Worm (Caenorhabditis elegans) whole organism, L1 larva: ENCODE results near the gene K05F6.4.
"Not testable (repeated sequence)": the region's sequence is repeated elsewhere in the genome, so short reads cannot be mapped to it uniquely, and the experiment has no call there.

ENCODE experiments used
- C34B4.2 ChIP-seq: sonication (generic microtip); optimal IDR thresholded peaks from 2 replicates; lab custom pipeline; 2017; ENCODE audit warnings: mild to moderate bottlenecking, missing genetic modification characterization, missing compliant biosample characterization
- F16B12.6 ChIP-seq: fragments of 150-350 bp; optimal IDR thresholded peaks from 2 replicates; lab custom pipeline; 2014; ENCODE audit warnings: missing biosample characterization, missing genetic modification characterization
- Y116A8C.19 ChIP-seq: sonication (generic microtip); optimal IDR thresholded peaks from 2 replicates; lab custom pipeline; 2016; ENCODE audit warnings: missing compliant biosample characterization, missing genetic modification characterization, borderline replicate concordance
- ceh-88 ChIP-seq: fragments of 200-800 bp; sonication (Bioruptor generic); IDR thresholded peaks from 2 replicates; pipeline ENCODE4 v1.3.6; 2022; ENCODE audit warnings: missing genetic modification characterization, missing compliant biosample characterization
- dsc-1 ChIP-seq: sonication (generic microtip); optimal IDR thresholded peaks from 2 replicates; lab custom pipeline; 2016; ENCODE audit warnings: mild to moderate bottlenecking, missing genetic modification characterization, missing compliant biosample characterization
- efl-1 ChIP-seq, 4 experiments: fragments of 150-350 bp; optimal IDR thresholded peaks in 3 of 4; peaks in 1 of 4; 1 replicate in 1 of 4; 2 replicates in 3 of 4; lab custom pipeline; 2014; ENCODE audit warnings: missing biosample characterization in 2 of 4, missing genetic modification characterization in 2 of 4, missing genetic modification reagents in 2 of 4
- efl-3 ChIP-seq: fragments of 200-800 bp; sonication (Bioruptor generic); optimal IDR thresholded peaks from 2 replicates; lab custom pipeline; 2018; ENCODE audit warnings: mild to moderate bottlenecking, missing genetic modification characterization, missing compliant biosample characterization
- egl-27 ChIP-seq, 2 experiments: fragments of 150-350 bp in 1 of 2; sonication (generic microtip); optimal IDR thresholded peaks; 3 replicates each; lab custom pipeline; 2017 to 2018; ENCODE audit warnings: missing biosample characterization in 2 of 2, missing genetic modification characterization in 2 of 2, missing genetic modification reagents in 2 of 2
- elt-3 ChIP-seq, 6 experiments: fragments of 150-350 bp in 1 of 6; sonication (generic microtip); optimal IDR thresholded peaks; 2 replicates each; lab custom pipeline; 2017 to 2018; ENCODE audit warnings: missing biosample characterization in 6 of 6, missing genetic modification characterization in 6 of 6, inconsistent platforms in 1 of 6
- ets-5 ChIP-seq: fragments of 200-800 bp; sonication (Bioruptor generic); IDR thresholded peaks from 2 replicates; pipeline ENCODE4 v1.3.6; 2022; ENCODE audit warnings: missing genetic modification characterization, missing compliant biosample characterization
- fkh-10 ChIP-seq: sonication (generic microtip); optimal IDR thresholded peaks from 2 replicates; lab custom pipeline; 2017; ENCODE audit warnings: missing biosample characterization, missing genetic modification reagents, missing genetic modification characterization
- hlh-17 ChIP-seq: fragments of 200-800 bp; sonication (Bioruptor generic); optimal IDR thresholded peaks from 2 replicates; lab custom pipeline; 2018; ENCODE audit warnings: missing genetic modification characterization, mild to moderate bottlenecking, missing compliant biosample characterization, moderate library complexity, borderline replicate concordance
- hpl-2 ChIP-seq: fragments of 150-350 bp; optimal IDR thresholded peaks from 2 replicates; lab custom pipeline; 2014; ENCODE audit warnings: missing biosample characterization, missing genetic modification reagents, missing genetic modification characterization
- irx-1 ChIP-seq: sonication (generic microtip); optimal IDR thresholded peaks from 2 replicates; lab custom pipeline; 2016; ENCODE audit warnings: missing genetic modification characterization, missing compliant biosample characterization
- lin-13 ChIP-seq: fragments of 150-350 bp; optimal IDR thresholded peaks from 2 replicates; lab custom pipeline; 2014; ENCODE audit warnings: missing biosample characterization, missing genetic modification reagents, missing genetic modification characterization
- lin-15B ChIP-seq: fragments of 150-350 bp; sonication (generic microtip); optimal IDR thresholded peaks from 3 replicates; lab custom pipeline; 2014; ENCODE audit warnings: missing biosample characterization, missing genetic modification characterization
- mab-9 ChIP-seq: fragments of 200-800 bp; sonication (Bioruptor generic); IDR thresholded peaks from 2 replicates; pipeline ENCODE4 v1.3.6; 2022; ENCODE audit warnings: missing genetic modification reagents, missing genetic modification characterization, missing compliant biosample characterization
- mdl-1 ChIP-seq, 2 experiments: fragments of 150-350 bp; optimal IDR thresholded peaks; 2 replicates each; lab custom pipeline; 2014 to 2017; ENCODE audit warnings: missing biosample characterization in 2 of 2, missing genetic modification characterization in 2 of 2, inconsistent platforms in 1 of 2
- mef-2 ChIP-seq: fragments of 150-350 bp; optimal IDR thresholded peaks from 2 replicates; lab custom pipeline; 2014; ENCODE audit warnings: missing biosample characterization, missing genetic modification characterization
- mep-1 ChIP-seq: fragments of 150-350 bp; optimal IDR thresholded peaks from 2 replicates; lab custom pipeline; 2014; ENCODE audit warnings: missing biosample characterization, missing genetic modification characterization
- nhr-19 ChIP-seq: fragments of 200-800 bp; sonication (Bioruptor generic); conservative IDR thresholded peaks from 2 replicates; pipeline ENCODE4 v1.3.6; 2022; ENCODE audit warnings: missing genetic modification characterization, missing compliant biosample characterization
- nhr-20 ChIP-seq: sonication (generic microtip); optimal IDR thresholded peaks from 2 replicates; lab custom pipeline; 2016; ENCODE audit warnings: mild to moderate bottlenecking, missing genetic modification characterization, missing compliant biosample characterization
- nhr-28 ChIP-seq: fragments of 150-350 bp; optimal IDR thresholded peaks from 2 replicates; lab custom pipeline; 2014; ENCODE audit warnings: missing biosample characterization, missing genetic modification characterization
- nhr-77 ChIP-seq: fragments of 150-350 bp; optimal IDR thresholded peaks from 2 replicates; lab custom pipeline; 2014; ENCODE audit warnings: missing biosample characterization, missing genetic modification characterization
- nhr-84 ChIP-seq: sonication (generic microtip); optimal IDR thresholded peaks from 2 replicates; lab custom pipeline; 2017; ENCODE audit warnings: missing biosample characterization, missing genetic modification characterization
- nhr-85 ChIP-seq: sonication (generic microtip); peaks from one replicate; lab custom pipeline; 2016; ENCODE audit warnings: missing genetic modification characterization, inconsistent platforms, missing compliant biosample characterization
- nhr-90 ChIP-seq: sonication (generic microtip); optimal IDR thresholded peaks from 2 replicates; lab custom pipeline; 2016; ENCODE audit warnings: mild to moderate bottlenecking, missing genetic modification characterization, missing compliant biosample characterization; ENCODE audit not compliant: poor library complexity
- rnt-1 ChIP-seq: sonication (generic microtip); optimal IDR thresholded peaks from 2 replicates; lab custom pipeline; 2016; ENCODE audit warnings: mild to moderate bottlenecking, missing genetic modification characterization, moderate library complexity, missing compliant biosample characterization
- snpc-4 ChIP-seq: fragments of 150-350 bp; optimal IDR thresholded peaks from 2 replicates; lab custom pipeline; 2014; ENCODE audit warnings: missing biosample characterization, missing genetic modification characterization
- unc-30 ChIP-seq: sonication (generic microtip); optimal IDR thresholded peaks from 2 replicates; lab custom pipeline; 2017; ENCODE audit warnings: missing biosample characterization, missing genetic modification characterization
- unc-86 ChIP-seq: sonication (generic microtip); optimal IDR thresholded peaks from 2 replicates; lab custom pipeline; 2016; ENCODE audit warnings: missing genetic modification characterization, missing compliant biosample characterization
- unc-98 ChIP-seq: fragments of 200-800 bp; sonication (Bioruptor generic); IDR thresholded peaks from 2 replicates; pipeline ENCODE4 v1.3.6; 2022; ENCODE audit warnings: missing genetic modification characterization, missing compliant biosample characterization
- zag-1 ChIP-seq: fragments of 150-350 bp; optimal IDR thresholded peaks from 2 replicates; lab custom pipeline; 2014; ENCODE audit warnings: missing biosample characterization, missing genetic modification characterization
- zip-4 ChIP-seq: fragments of 200-800 bp; sonication (Bioruptor generic); optimal IDR thresholded peaks from 2 replicates; lab custom pipeline; 2018; ENCODE audit warnings: mild to moderate bottlenecking, missing genetic modification characterization, moderate library complexity, missing compliant biosample characterization
- ztf-11 ChIP-seq, 2 experiments: sonication (generic microtip); optimal IDR thresholded peaks; 2 replicates each; lab custom pipeline; 2016 to 2017; ENCODE audit warnings: missing genetic modification characterization in 2 of 2, missing biosample characterization in 1 of 2, missing compliant biosample characterization in 1 of 2

Gene K05F6.4

ce11 chrII:1550501-1550900, 7.2 kb downstream of the K05F6.4 start, which contains the start of the genes fbxb-52 and fbxb-51:
Gene fbxb-52 (minus strand): TSS chrII:1550601.
Gene fbxb-51 (plus strand): TSS chrII:1550712.
- TF ChIP-seq lin-13 (GFP tag; lab: Kevin White, UChicago) (no peak), zip-4 (no peak), mab-9 (no peak), nhr-19 (GFP tag; lab: Robert Waterston, UW) (no peak), nhr-85 (tag; lab: Kevin White, UChicago) (no peak), nhr-84 (no peak), mef-2 (no peak), hlh-17 (GFP tag; lab: Kevin White, UChicago) (no peak), fkh-10 (GFP tag; lab: Kevin White, UChicago) (no peak), unc-86 (no peak), ets-5 (GFP tag; lab: Robert Waterston, UW) (no peak), snpc-4 (no peak), hpl-2 (no peak), unc-98 (GFP tag; lab: Robert Waterston, UW) (no peak), nhr-20 (tag; lab: Kevin White, UChicago) (no peak), rnt-1 (tag; lab: Kevin White, UChicago) (no peak), F16B12.6 (tag; lab: Kevin White, UChicago) (no peak), mdl-1 (tag; optimal IDR thresholded peaks at IDR 0.05; lab: Kevin White, UChicago) (no peak), egl-27 (tag; optimal IDR thresholded peaks at IDR 0.05; lab: Kevin White, UChicago) (no peak)
- TF ChIP-seq, all 84 proteins: peak for 0

ce11 chrII:1556217-1556616, 12.9 kb downstream of the K05F6.4 start, which contains the start of the genes fbxb-54 and fbxb-50:
Gene fbxb-54 (minus strand): TSS chrII:1556317.
Gene fbxb-50 (plus strand): TSS chrII:1556443.
- not testable (repeated sequence) for TF ChIP-seq efl-3 (GFP tag; lab: Kevin White, UChicago); irx-1 (tag; lab: Kevin White, UChicago); nhr-28 (tag; lab: Kevin White, UChicago)

- TF ChIP-seq nhr-77 (tag; lab: Kevin White, UChicago) (no peak), rnt-1 (tag; lab: Kevin White, UChicago) (no peak), efl-1 (optimal IDR thresholded peaks at IDR 0.05; lab: Kevin White, UChicago) (no peak), efl-1 (GFP tag; optimal IDR thresholded peaks at IDR 0.05 in 1 of 2; lab: Kevin White, UChicago) (peak in 1 of 2 experiments; percentile 91), irx-1 (tag; lab: Kevin White, UChicago) (no peak)
- TF ChIP-seq, all 84 proteins: peak for 1
These were observed 17.6 kb downstream of the K05F6.4 start for ce11 chrII:1560839-1561238.

- no peak for TF ChIP-seq mep-1
- no peak for TF ChIP-seq lin-13 (GFP tag; lab: Kevin White, UChicago)
- TF ChIP-seq hlh-17 (GFP tag; lab: Kevin White, UChicago), result no peak
- no peak for TF ChIP-seq C34B4.2
- no peak for TF ChIP-seq snpc-4
- no peak for TF ChIP-seq unc-30 (tag; lab: Kevin White, UChicago)
- no peak for TF ChIP-seq dsc-1 (tag; lab: Kevin White, UChicago)
- no peak for TF ChIP-seq F16B12.6 (tag; lab: Kevin White, UChicago)
- TF ChIP-seq hpl-2, result no peak
- TF ChIP-seq nhr-84, result no peak
- TF ChIP-seq Y116A8C.19 (tag; lab: Kevin White, UChicago), result no peak
- TF ChIP-seq lin-15B (tag; lab: Kevin White, UChicago), result no peak
- TF ChIP-seq ceh-88 (GFP tag; lab: Robert Waterston, UW), result no peak
- no peak for TF ChIP-seq zag-1 (tag; lab: Kevin White, UChicago)
These were observed 18.6 kb downstream of the K05F6.4 start, which contains the start of gene K05F6.14 for ce11 chrII:1561863-1562262. Gene K05F6.14 (plus strand): TSS chrII:1562163.

ce11 chrII:1567646-1568045, 24.4 kb downstream of the K05F6.4 start, which contains the start of gene K05F6.8:
Gene K05F6.8 (minus strand): TSS chrII:1567746.
- TF ChIP-seq mef-2 (no peak), unc-98 (GFP tag; lab: Robert Waterston, UW) (no peak), ztf-11 (tag; optimal IDR thresholded peaks at IDR 0.05; lab: Kevin White, UChicago) (no peak), snpc-4 (no peak), nhr-90 (tag; lab: Kevin White, UChicago) (no peak), nhr-84 (no peak), mdl-1 (tag; optimal IDR thresholded peaks at IDR 0.05; lab: Kevin White, UChicago) (no peak), lin-13 (GFP tag; lab: Kevin White, UChicago) (no peak), elt-3 (tag; optimal IDR thresholded peaks at IDR 0.05; lab: Kevin White, UChicago) (no peak)
